Worm (Caenorhabditis elegans): ENCODE data around the gene T21D12.12.

DNA sequence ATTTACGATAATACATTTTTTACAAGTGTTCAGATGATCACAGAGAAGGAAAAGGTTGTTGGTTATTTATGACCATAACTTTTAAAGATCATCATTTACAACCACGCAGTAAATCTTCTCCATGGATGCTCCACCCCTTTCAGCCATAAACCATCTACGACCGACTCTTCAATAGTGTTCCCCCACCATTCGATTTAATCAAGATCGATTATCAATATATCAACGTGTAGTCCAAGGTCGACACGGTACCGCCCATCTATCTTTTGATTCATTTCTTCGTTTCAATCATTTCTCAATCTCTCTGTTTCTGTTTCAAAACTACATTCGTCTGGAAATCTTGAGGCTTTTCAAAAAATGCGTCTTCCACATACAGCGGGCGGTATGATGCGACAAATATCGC, 21.4 kb upstream of the T21D12.12 start, which contains the start of gene aass-1:
- no peak for TF ChIP-seq snpc-4 (tag; optimal IDR thresholded peaks at IDR 0.05)
- no peak for TF ChIP-seq lin-32 (GFP tag; optimal IDR thresholded peaks at IDR 0.05)
- TF ChIP-seq lin-13 (tag; optimal IDR thresholded peaks at IDR 0.05), result no peak
- no peak for TF ChIP-seq nhr-28 (tag; optimal IDR thresholded peaks at IDR 0.05)
- TF ChIP-seq elt-3 (tag; optimal IDR thresholded peaks at IDR 0.05), result no peak
- TF ChIP-seq lsy-2 (tag; optimal IDR thresholded peaks at IDR 0.05), result no peak
- no peak for TF ChIP-seq bed-3 (GFP tag; optimal IDR thresholded peaks at IDR 0.05)
- TF ChIP-seq nhr-237 (tag; optimal IDR thresholded peaks at IDR 0.05), result no peak
- no peak for TF ChIP-seq mep-1 (tag; optimal IDR thresholded peaks at IDR 0.05)
- no peak for TF ChIP-seq unc-62 (GFP tag; optimal IDR thresholded peaks at IDR 0.05)
- TF ChIP-seq nhr-12 (tag; optimal IDR thresholded peaks at IDR 0.05), result no peak
